Fruit fly (Drosophila melanogaster) whole organism, prepupa: Measurements from ENCODE around the gene CG14322.
A peak's percentile ranks its signal among the peaks of the same experiment; 100 is the strongest.

Experiments used
- Blimp-1 ChIP-seq: fragments of 200-800 bp; sonication (Bioruptor generic); optimal IDR thresholded peaks from 3 replicates; lab custom pipeline; 2017; ENCODE audit warnings: missing biosample characterization, missing genetic modification characterization, mild to moderate bottlenecking, moderate library complexity, missing genetic modification reagents
- CG10631 ChIP-seq: fragments of 200-800 bp; sonication (Bioruptor generic); optimal IDR thresholded peaks from 2 replicates; lab custom pipeline; 2016; ENCODE audit warnings: missing biosample characterization, missing genetic modification characterization
- CG10669 ChIP-seq: fragments of 200-800 bp; sonication (Bioruptor generic); optimal IDR thresholded peaks from 3 replicates; lab custom pipeline; 2018; ENCODE audit warnings: missing biosample characterization, mild to moderate bottlenecking, missing genetic modification characterization, moderate library complexity
- CG11762 ChIP-seq: fragments of 200-800 bp; sonication (Bioruptor generic); optimal IDR thresholded peaks from 3 replicates; lab custom pipeline; 2016; ENCODE audit warnings: missing biosample characterization, missing genetic modification characterization; ENCODE audit not compliant: insufficient read depth
- CG11902 ChIP-seq: fragments of 200-800 bp; sonication (Bioruptor generic); optimal IDR thresholded peaks from 3 replicates; lab custom pipeline; 2016; ENCODE audit warnings: missing biosample characterization, missing genetic modification characterization
- CG3032 ChIP-seq: fragments of 200-800 bp; optimal IDR thresholded peaks from 2 replicates; lab custom pipeline; 2019; ENCODE audit warnings: missing biosample characterization, mild to moderate bottlenecking, missing genetic modification characterization, moderate library complexity
- CG31627 ChIP-seq: fragments of 200-800 bp; sonication (Bioruptor generic); optimal IDR thresholded peaks from 3 replicates; lab custom pipeline; 2016; ENCODE audit warnings: missing biosample characterization, missing genetic modification characterization
- CG32006 ChIP-seq: fragments of 200-800 bp; sonication (Bioruptor generic); optimal IDR thresholded peaks from 3 replicates; lab custom pipeline; 2017; ENCODE audit warnings: missing biosample characterization, mild to moderate bottlenecking, missing genetic modification characterization
- CG34406 ChIP-seq: fragments of 200-800 bp; sonication (Bioruptor generic); optimal IDR thresholded peaks from 3 replicates; lab custom pipeline; 2016; ENCODE audit warnings: missing biosample characterization, missing genetic modification characterization
- CG3919 ChIP-seq: fragments of 200-800 bp; sonication (Bioruptor generic); optimal IDR thresholded peaks from 3 replicates; lab custom pipeline; 2016; ENCODE audit warnings: missing biosample characterization, missing genetic modification characterization
- CG6163 ChIP-seq: fragments of 200-800 bp; sonication (Bioruptor generic); IDR thresholded peaks from 3 replicates; pipeline ENCODE4 v1.3.6; 2022; ENCODE audit warnings: missing biosample characterization, missing genetic modification characterization
- CG6792 ChIP-seq: fragments of 200-800 bp; sonication (Bioruptor generic); optimal IDR thresholded peaks from 3 replicates; lab custom pipeline; 2016; ENCODE audit warnings: missing biosample characterization, missing genetic modification characterization
- CG6854 ChIP-seq: fragments of 200-800 bp; sonication (Bioruptor generic); optimal IDR thresholded peaks from 2 replicates; lab custom pipeline; 2017; ENCODE audit warnings: missing biosample characterization, mild to moderate bottlenecking, missing genetic modification characterization
- CG7368 ChIP-seq: fragments of 200-800 bp; sonication (Bioruptor generic); optimal IDR thresholded peaks from 3 replicates; lab custom pipeline; 2016; ENCODE audit warnings: missing biosample characterization, missing genetic modification characterization
- CG8319 ChIP-seq: fragments of 200-800 bp; sonication (Bioruptor generic); optimal IDR thresholded peaks from 3 replicates; lab custom pipeline; 2016; ENCODE audit warnings: missing biosample characterization, missing genetic modification characterization
- CG8632 ChIP-seq: fragments of 200-800 bp; sonication (Bioruptor generic); optimal IDR thresholded peaks from 3 replicates; lab custom pipeline; 2016; ENCODE audit warnings: missing biosample characterization, missing genetic modification characterization
- Eip75B ChIP-seq: fragments of 200-800 bp; sonication (Bioruptor generic); optimal IDR thresholded peaks from 3 replicates; lab custom pipeline; 2016; ENCODE audit warnings: missing biosample characterization, missing genetic modification characterization
- Eip78C ChIP-seq: fragments of 200-800 bp; sonication (Bioruptor generic); peaks from one replicate; lab custom pipeline; 2016; ENCODE audit warnings: missing biosample characterization, missing genetic modification characterization
- Eip93F ChIP-seq: fragments of 200-800 bp; sonication (Bioruptor generic); optimal IDR thresholded peaks from 2 replicates; lab custom pipeline; 2016; ENCODE audit warnings: missing biosample characterization, mild to moderate bottlenecking, missing genetic modification characterization
- Ets21C ChIP-seq: fragments of 200-800 bp; sonication (Bioruptor generic); optimal IDR thresholded peaks from 3 replicates; lab custom pipeline; 2016; ENCODE audit warnings: missing biosample characterization, missing genetic modification characterization
- Ets96B ChIP-seq: fragments of 200-800 bp; optimal IDR thresholded peaks from 2 replicates; lab custom pipeline; 2019; ENCODE audit warnings: missing biosample characterization, mild to moderate bottlenecking, missing genetic modification characterization, moderate library complexity
- Hr38 ChIP-seq: sonication (Bioruptor generic); optimal IDR thresholded peaks from 2 replicates; lab custom pipeline; 2016; ENCODE audit warnings: missing biosample characterization, missing genetic modification characterization
- Hr39 ChIP-seq: fragments of 200-800 bp; sonication (Bioruptor generic); optimal IDR thresholded peaks from 2 replicates; lab custom pipeline; 2016; ENCODE audit warnings: missing biosample characterization, missing genetic modification characterization
- Hr4 ChIP-seq: fragments of 200-800 bp; sonication (Bioruptor generic); optimal IDR thresholded peaks from 3 replicates; lab custom pipeline; 2016; ENCODE audit warnings: missing biosample characterization, missing genetic modification characterization
- Lpt ChIP-seq: fragments of 200-800 bp; sonication (Bioruptor generic); optimal IDR thresholded peaks from 3 replicates; lab custom pipeline; 2016; ENCODE audit warnings: missing biosample characterization, missing genetic modification characterization
- Met ChIP-seq: fragments of 200-800 bp; sonication (Bioruptor generic); optimal IDR thresholded peaks from 3 replicates; lab custom pipeline; 2016; ENCODE audit warnings: missing biosample characterization, missing genetic modification characterization
- OdsH ChIP-seq: fragments of 200-800 bp; sonication (Bioruptor generic); optimal IDR thresholded peaks from 3 replicates; lab custom pipeline; 2016; ENCODE audit warnings: missing biosample characterization, missing genetic modification characterization
- Smox ChIP-seq: fragments of 200-800 bp; sonication (Bioruptor generic); optimal IDR thresholded peaks from 3 replicates; lab custom pipeline; 2016; ENCODE audit warnings: missing biosample characterization, missing genetic modification characterization
- Sox102F ChIP-seq: fragments of 200-800 bp; sonication (Bioruptor generic); optimal IDR thresholded peaks from 2 replicates; lab custom pipeline; 2016; ENCODE audit warnings: missing biosample characterization, mild to moderate bottlenecking, missing genetic modification characterization
- Sox14 ChIP-seq: fragments of 200-800 bp; sonication (Bioruptor generic); optimal IDR thresholded peaks from 3 replicates; lab custom pipeline; 2016; ENCODE audit warnings: missing biosample characterization, missing genetic modification characterization
- Sox15 ChIP-seq: fragments of 200-800 bp; sonication (Bioruptor generic); optimal IDR thresholded peaks from 3 replicates; lab custom pipeline; 2016; ENCODE audit warnings: missing biosample characterization, missing genetic modification characterization
- achi ChIP-seq: fragments of 200-800 bp; sonication (Bioruptor generic); optimal IDR thresholded peaks from 3 replicates; lab custom pipeline; 2016; ENCODE audit warnings: missing biosample characterization, missing genetic modification characterization
- acj6 ChIP-seq: fragments of 200-800 bp; sonication (Bioruptor generic); optimal IDR thresholded peaks from 3 replicates; lab custom pipeline; 2016; ENCODE audit warnings: missing biosample characterization, missing genetic modification characterization
- dac ChIP-seq: fragments of 200-800 bp; sonication (Bioruptor generic); optimal IDR thresholded peaks from 2 replicates; lab custom pipeline; 2017; ENCODE audit warnings: missing biosample characterization, mild to moderate bottlenecking, missing genetic modification characterization
- dsx ChIP-seq: fragments of 200-800 bp; optimal IDR thresholded peaks from 3 replicates; lab custom pipeline; 2019; ENCODE audit warnings: missing biosample characterization, mild to moderate bottlenecking, missing genetic modification characterization, moderate library complexity; ENCODE audit not compliant: poor library complexity, severe bottlenecking
- eg ChIP-seq: fragments of 200-800 bp; sonication (Bioruptor generic); IDR thresholded peaks from 3 replicates; pipeline ENCODE4 v1.3.6; 2022; ENCODE audit warnings: missing biosample characterization, missing genetic modification characterization
- esn ChIP-seq: fragments of 200-800 bp; sonication (Bioruptor generic); optimal IDR thresholded peaks from 2 replicates; lab custom pipeline; 2016; ENCODE audit warnings: missing biosample characterization, mild to moderate bottlenecking, missing genetic modification characterization, moderate library complexity
- fd85E ChIP-seq: fragments of 200-800 bp; sonication (Bioruptor generic); optimal IDR thresholded peaks from 3 replicates; lab custom pipeline; 2016; ENCODE audit warnings: missing biosample characterization, missing genetic modification characterization
- fkh ChIP-seq: fragments of 200-800 bp; sonication (Bioruptor generic); optimal IDR thresholded peaks from 3 replicates; lab custom pipeline; 2017; ENCODE audit warnings: missing biosample characterization, mild to moderate bottlenecking, missing genetic modification characterization, moderate library complexity
- lz ChIP-seq: fragments of 200-800 bp; sonication (Bioruptor generic); optimal IDR thresholded peaks from 3 replicates; lab custom pipeline; 2016; ENCODE audit warnings: missing biosample characterization, missing genetic modification characterization
- net ChIP-seq: fragments of 200-800 bp; sonication (Bioruptor generic); optimal IDR thresholded peaks from 3 replicates; lab custom pipeline; 2016; ENCODE audit warnings: missing biosample characterization, missing genetic modification characterization
- pdm3 ChIP-seq: fragments of 200-800 bp; sonication (Bioruptor generic); optimal IDR thresholded peaks from 3 replicates; lab custom pipeline; 2016; ENCODE audit warnings: missing biosample characterization, missing genetic modification characterization
- salr ChIP-seq, 2 experiments: fragments of 200-800 bp; sonication (Bioruptor generic); optimal IDR thresholded peaks; 3 replicates each; lab custom pipeline; 2016 to 2018; ENCODE audit warnings: missing biosample characterization in 2 of 2, missing genetic modification characterization in 2 of 2, mild to moderate bottlenecking in 1 of 2
- svp ChIP-seq: fragments of 200-800 bp; sonication (Bioruptor generic); peaks from one replicate; lab custom pipeline; 2016; ENCODE audit warnings: missing biosample characterization, missing genetic modification characterization
- topi ChIP-seq: fragments of 200-800 bp; sonication (Bioruptor generic); optimal IDR thresholded peaks from 3 replicates; lab custom pipeline; 2016; ENCODE audit warnings: missing biosample characterization, missing genetic modification characterization

Gene CG14322

dm6 chr3R:17679368-17679997, 32.0 kb downstream of the CG14322 start (continued):
- peak; percentile 82 for TF ChIP-seq CG10669
- TF ChIP-seq Blimp-1 (GFP tag; lab: Kevin White, UChicago), result peak; percentile 78
- no peak for TF ChIP-seq Hr38 (GFP tag; lab: Kevin White, UChicago)
- TF ChIP-seq CG6792 (GFP tag; lab: Kevin White, UChicago), result peak; percentile 87
- peak; percentile 95 for TF ChIP-seq esn (GFP tag; lab: Kevin White, UChicago)
- TF ChIP-seq Hr39 (GFP tag; lab: Kevin White, UChicago), result peak; percentile 84
- no peak for TF ChIP-seq fkh (GFP tag; lab: Kevin White, UChicago)
- peak; percentile 69 for TF ChIP-seq CG8319 (GFP tag; lab: Kevin White, UChicago)
- peak; percentile 97 for TF ChIP-seq Eip78C (GFP tag; lab: Kevin White, UChicago)

- TF ChIP-seq svp (GFP tag; lab: Kevin White, UChicago) (peak; percentile 75), CG11902 (GFP tag; lab: Kevin White, UChicago) (no peak), Blimp-1 (GFP tag; lab: Kevin White, UChicago) (peak; percentile 11)
Observed at dm6 chr3R:17680268-17680638, 32.8 kb downstream of the CG14322 start.

dm6 chr3R:17680639-17681302, 33.3 kb downstream of the CG14322 start:
- TF ChIP-seq Hr4 (GFP tag; lab: Kevin White, UChicago), result peak; percentile 64
- peak; percentile 43 for TF ChIP-seq Sox102F
- peak; percentile 90 for TF ChIP-seq Eip78C (GFP tag; lab: Kevin White, UChicago)
- peak; percentile 38 for TF ChIP-seq Ets21C
- TF ChIP-seq CG3919 (GFP tag; lab: Kevin White, UChicago), result peak; percentile 10
- peak; percentile 7 for TF ChIP-seq CG7368 (GFP tag; lab: Kevin White, UChicago)
- TF ChIP-seq Eip75B (GFP tag; lab: Kevin White, UChicago), result peak; percentile 25
- TF ChIP-seq Hr39 (GFP tag; lab: Kevin White, UChicago), result peak; percentile 28
- peak; percentile 12 for TF ChIP-seq CG31627 (GFP tag; lab: Kevin White, UChicago)
- TF ChIP-seq esn (GFP tag; lab: Kevin White, UChicago), result peak; percentile 71
- TF ChIP-seq OdsH (GFP tag; lab: Kevin White, UChicago), result peak; percentile 53
- no peak for TF ChIP-seq dsx (GFP tag; lab: Kevin White, UChicago)
- TF ChIP-seq CG6854 (GFP tag; lab: Kevin White, UChicago), result no peak
- TF ChIP-seq Sox15 (GFP tag; lab: Kevin White, UChicago), result peak; percentile 31
- TF ChIP-seq lz, result peak; percentile 56
- peak; percentile 80 for TF ChIP-seq CG32006 (GFP tag; lab: Kevin White, UChicago)
- peak; percentile 36 for TF ChIP-seq CG11762 (GFP tag; lab: Kevin White, UChicago)
- no peak for TF ChIP-seq CG8632 (GFP tag; lab: Kevin White, UChicago)
- TF ChIP-seq Hr38 (GFP tag; lab: Kevin White, UChicago), result no peak
- TF ChIP-seq Smox (GFP tag; lab: Kevin White, UChicago), result peak; percentile 69
- TF ChIP-seq CG6792 (GFP tag; lab: Kevin White, UChicago), result peak; percentile 27
- peak; percentile 48 for TF ChIP-seq pdm3 (GFP tag; lab: Kevin White, UChicago)
- TF ChIP-seq acj6 (GFP tag; lab: Kevin White, UChicago), result peak; percentile 39
- TF ChIP-seq Lpt (GFP tag; lab: Kevin White, UChicago), result peak; percentile 24
- no peak for TF ChIP-seq fkh (GFP tag; lab: Kevin White, UChicago)
- TF ChIP-seq Sox14, result peak; percentile 17
- peak; percentile 51 for TF ChIP-seq CG34406 (GFP tag; lab: Kevin White, UChicago)
- TF ChIP-seq Ets96B (tag; lab: Kevin White, UChicago), result peak; percentile 3
- no peak for TF ChIP-seq CG10631
- peak; percentile 40 for TF ChIP-seq dac (GFP tag; lab: Kevin White, UChicago)
- TF ChIP-seq salr (GFP tag; optimal IDR thresholded peaks at IDR 0.05; lab: Kevin White, UChicago), result peak in 1 of 2 experiments; percentile 60
- TF ChIP-seq CG6163, result 0 out of 3 replicates have a peak, but pooled peaks have one; percentile 9
- TF ChIP-seq achi (GFP tag; lab: Kevin White, UChicago), result peak; percentile 57
- TF ChIP-seq topi (GFP tag; lab: Kevin White, UChicago), result peak; percentile 45
- peak; percentile 68 for TF ChIP-seq Met (GFP tag; lab: Kevin White, UChicago)
- TF ChIP-seq fd85E, result no peak
- TF ChIP-seq CG3032 (tag; lab: Kevin White, UChicago), result peak; percentile 11
- peak; percentile 53 for TF ChIP-seq net
- peak; percentile 27 for TF ChIP-seq Eip93F
- no peak for TF ChIP-seq eg
- TF ChIP-seq svp (GFP tag; lab: Kevin White, UChicago), result peak; percentile 80
